Worm (Caenorhabditis elegans): ENCODE results near the gene Y17G9A.3.

- TF ChIP-seq hnd-1 (tag; optimal IDR thresholded peaks at IDR 0.05) (no peak), tra-4 (tag; optimal IDR thresholded peaks at IDR 0.05) (no peak), B0310.2 (tag; optimal IDR thresholded peaks at IDR 0.05) (no peak), ama-1 (optimal IDR thresholded peaks at IDR 0.05) (no peak), ceh-13 (GFP tag; optimal IDR thresholded peaks at IDR 0.05) (no peak)
These were observed at the start of gene Y17G9A.3 for ce11 chrIV:4858573-4858972.

All from whole organism, early embryonic.